Worm (Caenorhabditis elegans) whole organism, L4/young adult: ENCODE results near the gene C08E3.13.

Source experiments
- W03F9.2 ChIP-seq: fragments of 150-350 bp; optimal IDR thresholded peaks from 2 replicates; lab custom pipeline; 2014; ENCODE audit warnings: missing biosample characterization, missing genetic modification characterization
- dao-5 ChIP-seq: sonication (generic microtip); optimal IDR thresholded peaks from 2 replicates; lab custom pipeline; 2016; ENCODE audit warnings: missing genotype, missing genetic modification characterization, moderate library complexity, missing compliant biosample characterization

ce11 chrII:1668913-1669312 is 36.8 kb upstream of the C08E3.13 start, which contains the start of gene srw-97:
- no peak for TF ChIP-seq W03F9.2 (tag; lab: Kevin White, UChicago)
- no peak for TF ChIP-seq dao-5 (tag; lab: Kevin White, UChicago)
